Worm (Caenorhabditis elegans): ENCODE data around the gene mig-14.

DNA sequence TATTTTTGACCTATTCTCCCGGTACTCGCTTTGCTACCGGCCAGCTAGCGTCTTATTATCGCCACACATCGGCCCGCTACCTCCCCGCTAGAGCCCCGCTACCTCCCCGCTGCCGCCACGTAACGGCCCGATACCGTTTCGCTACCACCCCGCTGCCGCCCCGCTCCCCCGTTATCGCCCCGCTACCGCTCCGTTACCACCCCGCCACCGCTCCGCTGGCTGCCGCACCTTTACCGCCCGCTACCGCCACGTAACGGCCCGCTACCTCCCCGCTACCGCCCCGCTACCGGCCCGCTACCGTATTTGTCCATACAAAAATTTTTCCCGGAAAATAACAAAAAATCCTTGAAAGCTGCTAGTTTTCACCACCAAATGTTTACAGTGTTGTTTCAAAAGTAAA lies 44.0 kb downstream of the mig-14 start:
- TF ChIP-seq ztf-4 (tag; optimal IDR thresholded peaks at IDR 0.05): no peak
- TF ChIP-seq grh-1 (GFP tag; IDR thresholded peaks at IDR 0.05): no peak
- TF ChIP-seq nhr-28 (tag; optimal IDR thresholded peaks at IDR 0.05): no peak
- no peak for TF ChIP-seq ceh-88 (GFP tag; IDR thresholded peaks at IDR 0.05)
- no peak for TF ChIP-seq lin-15B (tag; optimal IDR thresholded peaks at IDR 0.05)
- no peak for TF ChIP-seq jun-1 (tag; optimal IDR thresholded peaks at IDR 0.05)
- no peak for TF ChIP-seq aha-1 (tag; optimal IDR thresholded peaks at IDR 0.05)
- TF ChIP-seq egl-27 (tag; optimal IDR thresholded peaks at IDR 0.05): no peak
- TF ChIP-seq sox-4 (tag; optimal IDR thresholded peaks at IDR 0.05): no peak
- no peak for TF ChIP-seq nhr-77 (tag; optimal IDR thresholded peaks at IDR 0.05)
